Worm (Caenorhabditis elegans): ENCODE results near the gene pot-2.

Gene pot-2

ce11 chrII:14523645-14524223, at the start of gene pot-2:
Gene pot-2 (plus strand): TSS chrII:14524173.
- no peak for TF ChIP-seq ceh-16 (tag; optimal IDR thresholded peaks at IDR 0.05)
- TF ChIP-seq lsy-2 (tag; optimal IDR thresholded peaks at IDR 0.05) = no peak
- TF ChIP-seq ZK546.5 (tag; optimal IDR thresholded peaks at IDR 0.05) = no peak
- TF ChIP-seq sma-9 (GFP tag; optimal IDR thresholded peaks at IDR 0.05) = no peak
- TF ChIP-seq sma-9 (tag; optimal IDR thresholded peaks at IDR 0.05) = no peak

- TF ChIP-seq lsy-2 (tag; optimal IDR thresholded peaks at IDR 0.05) (peak in 1 of 2 experiments; percentile 37), fos-1 (tag; optimal IDR thresholded peaks at IDR 0.05) (no peak), unc-62 (GFP tag; optimal IDR thresholded peaks at IDR 0.05) (no peak), egl-27 (tag; optimal IDR thresholded peaks at IDR 0.05) (no peak), ZK546.5 (tag; optimal IDR thresholded peaks at IDR 0.05) (no peak), lin-39 (tag; optimal IDR thresholded peaks at IDR 0.05) (no peak), unc-39 (tag; optimal IDR thresholded peaks at IDR 0.05) (no peak), ztf-1 (GFP tag; conservative IDR thresholded peaks at IDR 0.05) (no peak), nhr-77 (tag; optimal IDR thresholded peaks at IDR 0.05) (no peak), ceh-16 (tag; optimal IDR thresholded peaks at IDR 0.05) (no peak), Y55F3AM.14 (GFP tag; optimal IDR thresholded peaks at IDR 0.05) (no peak), unc-55 (GFP tag; optimal IDR thresholded peaks at IDR 0.05) (peak; percentile 1), nhr-237 (tag; optimal IDR thresholded peaks at IDR 0.05) (no peak), sem-4 (tag; optimal IDR thresholded peaks at IDR 0.05) (no peak), crh-2 (tag; optimal IDR thresholded peaks at IDR 0.05) (no peak), R02D3.7 (tag; optimal IDR thresholded peaks at IDR 0.05) (no peak), F13H6.1 (tag; optimal IDR thresholded peaks at IDR 0.05) (no peak), nhr-6 (tag; optimal IDR thresholded peaks at IDR 0.05) (no peak), nhr-10 (tag; optimal IDR thresholded peaks at IDR 0.05) (no peak), zag-1 (tag; optimal IDR thresholded peaks at IDR 0.05) (no peak), ama-1 (optimal IDR thresholded peaks at IDR 0.05) (no peak), dmd-4 (tag; optimal IDR thresholded peaks at IDR 0.05) (no peak), gmeb-1 (tag; optimal IDR thresholded peaks at IDR 0.05) (peak; percentile 14), mab-5 (tag; optimal IDR thresholded peaks at IDR 0.05) (no peak), ceh-82 (tag; optimal IDR thresholded peaks at IDR 0.05) (no peak), sma-9 (GFP tag; optimal IDR thresholded peaks at IDR 0.05) (no peak), sma-9 (tag; optimal IDR thresholded peaks at IDR 0.05) (no peak), ztf-4 (tag; optimal IDR thresholded peaks at IDR 0.05) (no peak), peb-1 (tag; optimal IDR thresholded peaks at IDR 0.05) (no peak), skn-1 (tag; optimal IDR thresholded peaks at IDR 0.05) (no peak), nhr-129 (tag; optimal IDR thresholded peaks at IDR 0.05) (peak; percentile 59), sma-3 (GFP tag; optimal IDR thresholded peaks at IDR 0.05) (peak; percentile 20), blmp-1 (tag; optimal IDR thresholded peaks at IDR 0.05; ENCODE audit: insufficient read depth) (no peak)
Measured at ce11 chrII:14474700-14475099, 49.3 kb upstream of the pot-2 start.

ce11 chrII:14479583-14480245, 44.3 kb upstream of the pot-2 start, which contains the start of gene C13B4.1:
Gene C13B4.1 (minus strand): TSS chrII:14479633.
- TF ChIP-seq nhr-6 (tag; optimal IDR thresholded peaks at IDR 0.05) = no peak
- TF ChIP-seq fos-1 (tag; optimal IDR thresholded peaks at IDR 0.05) = no peak
- TF ChIP-seq sem-4 (tag; optimal IDR thresholded peaks at IDR 0.05) = no peak
- TF ChIP-seq gmeb-1 (tag; optimal IDR thresholded peaks at IDR 0.05) = peak; percentile 6
- TF ChIP-seq peb-1 (tag; optimal IDR thresholded peaks at IDR 0.05) = no peak

- TF ChIP-seq crh-2 (tag; optimal IDR thresholded peaks at IDR 0.05) (no peak), nhr-21 (tag; optimal IDR thresholded peaks at IDR 0.05) (peak; percentile 42), blmp-1 (tag; optimal IDR thresholded peaks at IDR 0.05; ENCODE audit: insufficient read depth) (peak; percentile 29), nhr-25 (tag; optimal IDR thresholded peaks at IDR 0.05) (peak; percentile 21)
Measured at ce11 chrII:14480772-14481171, 43.2 kb upstream of the pot-2 start.

- TF ChIP-seq egl-27 (tag; optimal IDR thresholded peaks at IDR 0.05) (no peak), lin-13 (GFP tag; optimal IDR thresholded peaks at IDR 0.05) (no peak), elt-3 (tag; optimal IDR thresholded peaks at IDR 0.05) (no peak)
Measured at ce11 chrII:14483813-14484212, 40.2 kb upstream of the pot-2 start.
